Fruit fly (Drosophila melanogaster): ENCODE results near the gene Prosbeta3.
A peak's percentile ranks its signal among the peaks of the same experiment; 100 is the strongest.

Gene Prosbeta3

dm6 chr3R:9054442-9055118 is 48.6 kb upstream of the Prosbeta3 start:
- TF ChIP-seq CG9817 (tag; optimal IDR thresholded peaks at IDR 0.05): peak; percentile 72
- TF ChIP-seq Asciz (GFP tag; optimal IDR thresholded peaks at IDR 0.05): peak; percentile 63
- TF ChIP-seq CG7556 (GFP tag; optimal IDR thresholded peaks at IDR 0.05): peak; percentile 71
- TF ChIP-seq fd102C (GFP tag; optimal IDR thresholded peaks at IDR 0.05): no peak
- TF ChIP-seq D (optimal IDR thresholded peaks at IDR 0.05): no peak
- TF ChIP-seq D (GFP tag; optimal IDR thresholded peaks at IDR 0.05): peak; percentile 58
- no peak for TF ChIP-seq CG16863 (GFP tag; optimal IDR thresholded peaks at IDR 0.05)
- peak; percentile 56 for TF ChIP-seq dmrt11E (tag; optimal IDR thresholded peaks at IDR 0.05)
- TF ChIP-seq Tbp (GFP tag; optimal IDR thresholded peaks at IDR 0.05): no peak
- peak; percentile 51 for TF ChIP-seq CoRest (tag; optimal IDR thresholded peaks at IDR 0.05)
- TF ChIP-seq nom (GFP tag; optimal IDR thresholded peaks at IDR 0.05): peak; percentile 0
- no peak for TF ChIP-seq ap (GFP tag; IDR thresholded peaks at IDR 0.05)
- TF ChIP-seq CG10321 (GFP tag; IDR thresholded peaks at IDR 0.05): no peak
- no peak for TF ChIP-seq yki (optimal IDR thresholded peaks at IDR 0.05)
- peak; percentile 61 for TF ChIP-seq CG12219 (GFP tag; optimal IDR thresholded peaks at IDR 0.05)
- TF ChIP-seq CG11085 (GFP tag; IDR thresholded peaks at IDR 0.05): no peak
- TF ChIP-seq Poxn (GFP tag; IDR thresholded peaks at IDR 0.05): no peak
- no peak for TF ChIP-seq hb (GFP tag; IDR thresholded peaks at IDR 0.05; ENCODE audit: partially characterized antibody)
- TF ChIP-seq ara (GFP tag; IDR thresholded peaks at IDR 0.05): no peak
- peak; percentile 70 for TF ChIP-seq CG2712 (tag; optimal IDR thresholded peaks at IDR 0.05)
- TF ChIP-seq lbe (GFP tag; optimal IDR thresholded peaks at IDR 0.05): peak; percentile 12
- TF ChIP-seq lola (GFP tag; optimal IDR thresholded peaks at IDR 0.05): peak in 1 of 3 experiments; percentile 9
- peak; percentile 53 for TF ChIP-seq CG8388 (GFP tag; optimal IDR thresholded peaks at IDR 0.05)
- peak; percentile 78 for TF ChIP-seq CG11504 (tag; optimal IDR thresholded peaks at IDR 0.05)
- TF ChIP-seq nerfin-1 (tag; optimal IDR thresholded peaks at IDR 0.05): peak; percentile 4
- TF ChIP-seq CG12071 (GFP tag; optimal IDR thresholded peaks at IDR 0.05): peak; percentile 43
- TF ChIP-seq Stat92E (GFP tag; optimal IDR thresholded peaks at IDR 0.05): no peak
- peak; percentile 84 for TF ChIP-seq CG17359 (tag; optimal IDR thresholded peaks at IDR 0.05)
- peak; percentile 70 for TF ChIP-seq CG6813 (GFP tag; optimal IDR thresholded peaks at IDR 0.05)
- peak; percentile 21 for TF ChIP-seq Hand (GFP tag; optimal IDR thresholded peaks at IDR 0.05)
- TF ChIP-seq chn (GFP tag; optimal IDR thresholded peaks at IDR 0.05): no peak
- TF ChIP-seq Nf-YB (GFP tag; optimal IDR thresholded peaks at IDR 0.05): peak; percentile 35
- TF ChIP-seq tup (GFP tag; optimal IDR thresholded peaks at IDR 0.05): peak; percentile 54
- TF ChIP-seq Dek (tag; optimal IDR thresholded peaks at IDR 0.05): peak; percentile 72
- TF ChIP-seq HLHmδ (GFP tag; optimal IDR thresholded peaks at IDR 0.05): peak; percentile 38
- no peak for TF ChIP-seq CG17186 (GFP tag; optimal IDR thresholded peaks at IDR 0.05)
- TF ChIP-seq CG30020 (tag; optimal IDR thresholded peaks at IDR 0.05): no peak
- TF ChIP-seq CG18619 (GFP tag; optimal IDR thresholded peaks at IDR 0.05): peak; percentile 62
- no peak for TF ChIP-seq prd (optimal IDR thresholded peaks at IDR 0.05)
- TF ChIP-seq prd (GFP tag; IDR thresholded peaks at IDR 0.05): no peak
- TF ChIP-seq CG17829 (tag; optimal IDR thresholded peaks at IDR 0.05): peak; percentile 69
- peak; percentile 2 for TF ChIP-seq CG4854 (GFP tag; optimal IDR thresholded peaks at IDR 0.05)
- peak; percentile 22 for TF ChIP-seq tin (GFP tag; optimal IDR thresholded peaks at IDR 0.05)
- peak; percentile 46 for TF ChIP-seq CG15601 (tag; optimal IDR thresholded peaks at IDR 0.05)
- TF ChIP-seq CG14050 (GFP tag; IDR thresholded peaks at IDR 0.05): no peak
- TF ChIP-seq stwl (tag; optimal IDR thresholded peaks at IDR 0.05): no peak
- TF ChIP-seq CG12391 (tag; optimal IDR thresholded peaks at IDR 0.05): peak; percentile 78
- TF ChIP-seq Abd-B (GFP tag; optimal IDR thresholded peaks at IDR 0.05): no peak
- TF ChIP-seq mirr (GFP tag; optimal IDR thresholded peaks at IDR 0.05): peak; percentile 59

Measured in whole organism, embryonic.